Worm (Caenorhabditis elegans) whole organism, early embryonic: ENCODE results near the gene tag-151.

Source experiments
- ama-1 ChIP-seq: fragments of 150-350 bp; optimal IDR thresholded peaks from 2 replicates; lab custom pipeline; 2014
- tbx-37 ChIP-seq: fragments of 200-800 bp; sonication (Bioruptor generic); conservative IDR thresholded peaks from 2 replicates; pipeline ENCODE4 v1.3.6; 2022; ENCODE audit warnings: missing genetic modification reagents, missing genetic modification characterization, missing compliant biosample characterization

DNA sequence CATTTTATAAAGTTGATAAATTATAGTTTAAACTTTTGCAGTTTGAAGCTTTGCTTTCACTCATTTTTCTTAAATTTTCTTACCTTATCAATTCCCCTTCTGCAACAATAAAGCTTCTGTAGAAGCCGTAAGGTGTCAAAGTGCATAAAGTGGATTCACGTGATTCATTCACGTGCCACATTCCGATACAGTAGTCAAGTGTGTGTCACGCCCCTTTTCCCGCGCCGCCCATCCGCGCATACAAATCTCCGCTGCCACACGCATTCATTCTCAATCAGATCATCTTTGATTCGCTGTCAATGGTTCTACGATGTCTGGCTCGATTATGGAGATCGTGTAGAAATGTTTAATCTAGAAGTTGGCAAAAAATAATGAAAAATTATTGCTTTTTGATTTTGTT, 37.0 kb downstream of the tag-151 start:
- TF ChIP-seq tbx-37 (GFP tag; lab: Robert Waterston, UW) (no peak), ama-1 (lab: Kevin White, UChicago) (no peak)
